Worm (Caenorhabditis elegans): Measurements from ENCODE around the gene C41H7.9.

C41H7.9 gene

ce11 chrII:2985446-2985845, 26.6 kb downstream of the C41H7.9 start:
- no peak for TF ChIP-seq him-1 (tag; optimal IDR thresholded peaks at IDR 0.05)

- TF ChIP-seq W03F9.2 (tag; optimal IDR thresholded peaks at IDR 0.05) = no peak
- no peak for TF ChIP-seq dao-5 (tag; optimal IDR thresholded peaks at IDR 0.05)
- TF ChIP-seq him-1 (tag; optimal IDR thresholded peaks at IDR 0.05) = no peak
Measured at ce11 chrII:2984383-2984782, 27.6 kb downstream of the C41H7.9 start.

ce11 chrII:2979061-2979460, 33.0 kb downstream of the C41H7.9 start:
- no peak for TF ChIP-seq W03F9.2 (tag; optimal IDR thresholded peaks at IDR 0.05)
- TF ChIP-seq dao-5 (tag; optimal IDR thresholded peaks at IDR 0.05) = no peak
- no peak for TF ChIP-seq him-1 (tag; optimal IDR thresholded peaks at IDR 0.05)

ce11 chrII:2977652-2978051, 34.4 kb downstream of the C41H7.9 start:
- TF ChIP-seq dao-5 (tag; optimal IDR thresholded peaks at IDR 0.05) = no peak
- no peak for TF ChIP-seq him-1 (tag; optimal IDR thresholded peaks at IDR 0.05)
- no peak for TF ChIP-seq W03F9.2 (tag; optimal IDR thresholded peaks at IDR 0.05)

- TF ChIP-seq W03F9.2 (tag; optimal IDR thresholded peaks at IDR 0.05) (no peak), him-1 (tag; optimal IDR thresholded peaks at IDR 0.05) (no peak), dao-5 (tag; optimal IDR thresholded peaks at IDR 0.05) (no peak)
Measured at ce11 chrII:2976597-2976996, 35.4 kb downstream of the C41H7.9 start, which contains the start of gene nhr-88. Gene nhr-88, plus strand, starts transcription at chrII:2976639.

- TF ChIP-seq him-1 (tag; optimal IDR thresholded peaks at IDR 0.05) = no peak
- no peak for TF ChIP-seq W03F9.2 (tag; optimal IDR thresholded peaks at IDR 0.05)
- no peak for TF ChIP-seq dao-5 (tag; optimal IDR thresholded peaks at IDR 0.05)
Measured at ce11 chrII:2975561-2976230, 36.3 kb downstream of the C41H7.9 start.

- no peak for TF ChIP-seq dao-5 (tag; optimal IDR thresholded peaks at IDR 0.05)
- TF ChIP-seq him-1 (tag; optimal IDR thresholded peaks at IDR 0.05) = peak; percentile 91
- TF ChIP-seq W03F9.2 (tag; optimal IDR thresholded peaks at IDR 0.05) = no peak
Measured at ce11 chrII:2973940-2974402, 38.1 kb downstream of the C41H7.9 start.

- TF ChIP-seq him-1 (tag; optimal IDR thresholded peaks at IDR 0.05) (no peak), W03F9.2 (tag; optimal IDR thresholded peaks at IDR 0.05) (no peak), dao-5 (tag; optimal IDR thresholded peaks at IDR 0.05) (no peak)
Measured at ce11 chrII:2967064-2967463, 45.0 kb downstream of the C41H7.9 start.

ce11 chrII:2966350-2966749, 45.7 kb downstream of the C41H7.9 start:
- no peak for TF ChIP-seq W03F9.2 (tag; optimal IDR thresholded peaks at IDR 0.05)

- TF ChIP-seq dao-5 (tag; optimal IDR thresholded peaks at IDR 0.05) (no peak), him-1 (tag; optimal IDR thresholded peaks at IDR 0.05) (no peak), W03F9.2 (tag; optimal IDR thresholded peaks at IDR 0.05) (no peak)
Measured at ce11 chrII:2965215-2965998, 46.6 kb downstream of the C41H7.9 start.

- TF ChIP-seq W03F9.2 (tag; optimal IDR thresholded peaks at IDR 0.05) (no peak), dao-5 (tag; optimal IDR thresholded peaks at IDR 0.05) (no peak), him-1 (tag; optimal IDR thresholded peaks at IDR 0.05) (no peak)
Measured at ce11 chrII:2963619-2964018, 48.4 kb downstream of the C41H7.9 start.

ce11 chrII:2962531-2963164, 49.4 kb downstream of the C41H7.9 start:
- TF ChIP-seq W03F9.2 (tag; optimal IDR thresholded peaks at IDR 0.05) (no peak), him-1 (tag; optimal IDR thresholded peaks at IDR 0.05) (peak; percentile 67), dao-5 (tag; optimal IDR thresholded peaks at IDR 0.05) (no peak)

Measured in whole organism, L4/young adult.